Worm (Caenorhabditis elegans) whole organism, L1 larva: ENCODE measurements around the gene odr-7.

Experiments used
- aha-1 ChIP-seq: fragments of 150-350 bp; optimal IDR thresholded peaks from 2 replicates; lab custom pipeline; 2014; ENCODE audit warnings: missing biosample characterization, missing genetic modification characterization
- ceh-63 ChIP-seq: fragments of 200-800 bp; sonication (Bioruptor generic); optimal IDR thresholded peaks from 2 replicates; lab custom pipeline; 2018; ENCODE audit warnings: mild to moderate bottlenecking, missing genetic modification characterization, missing compliant biosample characterization
- ceh-8 ChIP-seq: fragments of 200-800 bp; sonication (Bioruptor generic); optimal IDR thresholded peaks from 2 replicates; lab custom pipeline; 2018; ENCODE audit warnings: mild to moderate bottlenecking, missing genetic modification characterization, moderate library complexity, missing compliant biosample characterization
- ceh-82 ChIP-seq, 3 experiments: fragments of 150-350 bp in 1 of 3; sonication (generic microtip) in 2 of 3; optimal IDR thresholded peaks; 2 replicates each; lab custom pipeline; 2014 to 2017; ENCODE audit warnings: missing biosample characterization in 3 of 3, missing genetic modification characterization in 3 of 3
- ces-1 ChIP-seq: fragments of 150-350 bp; optimal IDR thresholded peaks from 2 replicates; lab custom pipeline; 2014; ENCODE audit warnings: missing biosample characterization, missing genetic modification reagents, missing genetic modification characterization
- dsc-1 ChIP-seq: sonication (generic microtip); optimal IDR thresholded peaks from 2 replicates; lab custom pipeline; 2016; ENCODE audit warnings: mild to moderate bottlenecking, missing genetic modification characterization, missing compliant biosample characterization
- efl-1 ChIP-seq, 4 experiments: fragments of 150-350 bp; optimal IDR thresholded peaks in 3 of 4; peaks in 1 of 4; 1 replicate in 1 of 4; 2 replicates in 3 of 4; lab custom pipeline; 2014; ENCODE audit warnings: missing biosample characterization in 2 of 4, missing genetic modification characterization in 2 of 4, missing genetic modification reagents in 2 of 4
- efl-3 ChIP-seq: fragments of 200-800 bp; sonication (Bioruptor generic); optimal IDR thresholded peaks from 2 replicates; lab custom pipeline; 2018; ENCODE audit warnings: mild to moderate bottlenecking, missing genetic modification characterization, missing compliant biosample characterization
- egl-13 ChIP-seq: sonication (generic microtip); optimal IDR thresholded peaks from 2 replicates; lab custom pipeline; 2016; ENCODE audit warnings: missing genotype, missing genetic modification reagents, missing genetic modification characterization, missing compliant biosample characterization
- elt-2 ChIP-seq: sonication (generic microtip); optimal IDR thresholded peaks from 2 replicates; lab custom pipeline; 2016; ENCODE audit warnings: missing genetic modification characterization, mild to moderate bottlenecking, inconsistent platforms, missing compliant biosample characterization, missing genetic modification reagents
- elt-3 ChIP-seq, 6 experiments: fragments of 150-350 bp in 1 of 6; sonication (generic microtip); optimal IDR thresholded peaks; 2 replicates each; lab custom pipeline; 2017 to 2018; ENCODE audit warnings: missing biosample characterization in 6 of 6, missing genetic modification characterization in 6 of 6, inconsistent platforms in 1 of 6
- ets-5 ChIP-seq: fragments of 200-800 bp; sonication (Bioruptor generic); IDR thresholded peaks from 2 replicates; pipeline ENCODE4 v1.3.6; 2022; ENCODE audit warnings: missing genetic modification characterization, missing compliant biosample characterization
- fkh-4 ChIP-seq: sonication (generic microtip); optimal IDR thresholded peaks from 2 replicates; lab custom pipeline; 2016; ENCODE audit warnings: missing compliant biosample characterization, missing genetic modification characterization, borderline replicate concordance
- fos-1 ChIP-seq: fragments of 150-350 bp; optimal IDR thresholded peaks from 2 replicates; lab custom pipeline; 2014; ENCODE audit warnings: missing biosample characterization, missing genetic modification characterization
- grh-1 ChIP-seq: fragments of 200-800 bp; sonication (Bioruptor generic); IDR thresholded peaks from 2 replicates; pipeline ENCODE4 v1.3.6; 2022; ENCODE audit warnings: missing genetic modification reagents, missing genetic modification characterization, missing compliant biosample characterization
- hlh-4 ChIP-seq: sonication (generic microtip); optimal IDR thresholded peaks from 2 replicates; lab custom pipeline; 2016; ENCODE audit warnings: mild to moderate bottlenecking, missing genetic modification characterization, missing compliant biosample characterization
- hpl-2 ChIP-seq: fragments of 150-350 bp; optimal IDR thresholded peaks from 2 replicates; lab custom pipeline; 2014; ENCODE audit warnings: missing biosample characterization, missing genetic modification reagents, missing genetic modification characterization
- irx-1 ChIP-seq: sonication (generic microtip); optimal IDR thresholded peaks from 2 replicates; lab custom pipeline; 2016; ENCODE audit warnings: missing genetic modification characterization, missing compliant biosample characterization
- isw-1 ChIP-seq: fragments of 200-800 bp; sonication (Bioruptor generic); IDR thresholded peaks from 2 replicates; pipeline ENCODE4 v1.3.6; 2022; ENCODE audit warnings: missing genetic modification characterization, missing compliant biosample characterization
- jun-1 ChIP-seq: fragments of 150-350 bp; optimal IDR thresholded peaks from 2 replicates; lab custom pipeline; 2014; ENCODE audit warnings: missing biosample characterization, missing genetic modification reagents, missing genetic modification characterization
- lin-13 ChIP-seq: fragments of 150-350 bp; optimal IDR thresholded peaks from 2 replicates; lab custom pipeline; 2014; ENCODE audit warnings: missing biosample characterization, missing genetic modification reagents, missing genetic modification characterization
- lin-14 ChIP-seq: fragments of 200-800 bp; sonication (Bioruptor generic); optimal IDR thresholded peaks from 2 replicates; lab custom pipeline; 2018; ENCODE audit warnings: mild to moderate bottlenecking, missing genetic modification characterization, moderate library complexity, missing compliant biosample characterization
- lin-15B ChIP-seq: fragments of 150-350 bp; sonication (generic microtip); optimal IDR thresholded peaks from 3 replicates; lab custom pipeline; 2014; ENCODE audit warnings: missing biosample characterization, missing genetic modification characterization
- mab-9 ChIP-seq: fragments of 200-800 bp; sonication (Bioruptor generic); IDR thresholded peaks from 2 replicates; pipeline ENCODE4 v1.3.6; 2022; ENCODE audit warnings: missing genetic modification reagents, missing genetic modification characterization, missing compliant biosample characterization
- mef-2 ChIP-seq: fragments of 150-350 bp; optimal IDR thresholded peaks from 2 replicates; lab custom pipeline; 2014; ENCODE audit warnings: missing biosample characterization, missing genetic modification characterization
- nhr-11 ChIP-seq: fragments of 150-350 bp; optimal IDR thresholded peaks from 2 replicates; lab custom pipeline; 2014; ENCODE audit warnings: missing biosample characterization, missing genetic modification characterization
- nhr-12 ChIP-seq: sonication (generic microtip); optimal IDR thresholded peaks from 2 replicates; lab custom pipeline; 2017; ENCODE audit warnings: missing biosample characterization, missing genetic modification characterization
- nhr-20 ChIP-seq: sonication (generic microtip); optimal IDR thresholded peaks from 2 replicates; lab custom pipeline; 2016; ENCODE audit warnings: mild to moderate bottlenecking, missing genetic modification characterization, missing compliant biosample characterization
- nhr-237 ChIP-seq: fragments of 150-350 bp; optimal IDR thresholded peaks from 2 replicates; lab custom pipeline; 2014; ENCODE audit warnings: missing biosample characterization, missing genetic modification characterization
- nhr-28 ChIP-seq: fragments of 150-350 bp; optimal IDR thresholded peaks from 2 replicates; lab custom pipeline; 2014; ENCODE audit warnings: missing biosample characterization, missing genetic modification characterization
- nhr-47 ChIP-seq: sonication (generic microtip); optimal IDR thresholded peaks from 2 replicates; lab custom pipeline; 2016; ENCODE audit warnings: mild to moderate bottlenecking, missing genetic modification characterization, moderate library complexity, missing compliant biosample characterization
- nhr-71 ChIP-seq: sonication (generic microtip); optimal IDR thresholded peaks from 2 replicates; lab custom pipeline; 2016; ENCODE audit warnings: mild to moderate bottlenecking, missing genetic modification characterization, moderate library complexity, missing compliant biosample characterization
- nhr-77 ChIP-seq: fragments of 150-350 bp; optimal IDR thresholded peaks from 2 replicates; lab custom pipeline; 2014; ENCODE audit warnings: missing biosample characterization, missing genetic modification characterization
- nhr-84 ChIP-seq: sonication (generic microtip); optimal IDR thresholded peaks from 2 replicates; lab custom pipeline; 2017; ENCODE audit warnings: missing biosample characterization, missing genetic modification characterization
- nhr-85 ChIP-seq: sonication (generic microtip); peaks from one replicate; lab custom pipeline; 2016; ENCODE audit warnings: missing genetic modification characterization, inconsistent platforms, missing compliant biosample characterization
- nhr-90 ChIP-seq: sonication (generic microtip); optimal IDR thresholded peaks from 2 replicates; lab custom pipeline; 2016; ENCODE audit warnings: mild to moderate bottlenecking, missing genetic modification characterization, missing compliant biosample characterization; ENCODE audit not compliant: poor library complexity
- pax-3 ChIP-seq: fragments of 200-800 bp; sonication (Bioruptor generic); optimal IDR thresholded peaks from 2 replicates; lab custom pipeline; 2018; ENCODE audit warnings: mild to moderate bottlenecking, missing genetic modification characterization, moderate library complexity, missing compliant biosample characterization
- pqm-1 ChIP-seq: sonication (generic microtip); optimal IDR thresholded peaks from 3 replicates; lab custom pipeline; 2017; ENCODE audit warnings: missing biosample characterization, missing genetic modification characterization
- rnt-1 ChIP-seq: sonication (generic microtip); optimal IDR thresholded peaks from 2 replicates; lab custom pipeline; 2016; ENCODE audit warnings: mild to moderate bottlenecking, missing genetic modification characterization, moderate library complexity, missing compliant biosample characterization
- snpc-4 ChIP-seq: fragments of 150-350 bp; optimal IDR thresholded peaks from 2 replicates; lab custom pipeline; 2014; ENCODE audit warnings: missing biosample characterization, missing genetic modification characterization
- snu-23 ChIP-seq: sonication (generic microtip); optimal IDR thresholded peaks from 2 replicates; lab custom pipeline; 2016; ENCODE audit warnings: missing genetic modification characterization, missing compliant biosample characterization
- swsn-7 ChIP-seq: sonication (generic microtip); optimal IDR thresholded peaks from 2 replicates; lab custom pipeline; 2016; ENCODE audit warnings: missing genetic modification characterization, missing compliant biosample characterization
- tbx-2 ChIP-seq: sonication (generic microtip); optimal IDR thresholded peaks from 2 replicates; lab custom pipeline; 2016; ENCODE audit warnings: missing genetic modification characterization, missing compliant biosample characterization
- tlp-1 ChIP-seq: fragments of 150-350 bp; optimal IDR thresholded peaks from 2 replicates; lab custom pipeline; 2014; ENCODE audit warnings: missing biosample characterization, missing genetic modification characterization
- unc-62 ChIP-seq: fragments of 150-350 bp; optimal IDR thresholded peaks from 2 replicates; lab custom pipeline; 2014; ENCODE audit warnings: missing biosample characterization, missing genetic modification reagents, missing genetic modification characterization
- vab-15 ChIP-seq: sonication (generic microtip); optimal IDR thresholded peaks from 2 replicates; lab custom pipeline; 2017; ENCODE audit warnings: missing genotype, mild to moderate bottlenecking, missing genetic modification characterization, missing compliant biosample characterization
- xbp-1 ChIP-seq: sonication (generic microtip); optimal IDR thresholded peaks from 2 replicates; lab custom pipeline; 2016; ENCODE audit warnings: missing genetic modification characterization, missing compliant biosample characterization
- zag-1 ChIP-seq: fragments of 150-350 bp; optimal IDR thresholded peaks from 2 replicates; lab custom pipeline; 2014; ENCODE audit warnings: missing biosample characterization, missing genetic modification characterization
- zip-4 ChIP-seq: fragments of 200-800 bp; sonication (Bioruptor generic); optimal IDR thresholded peaks from 2 replicates; lab custom pipeline; 2018; ENCODE audit warnings: mild to moderate bottlenecking, missing genetic modification characterization, moderate library complexity, missing compliant biosample characterization
- ztf-4 ChIP-seq: fragments of 150-350 bp; optimal IDR thresholded peaks from 2 replicates; lab custom pipeline; 2014; ENCODE audit warnings: missing biosample characterization, missing genetic modification characterization

The odr-7 gene

DNA sequence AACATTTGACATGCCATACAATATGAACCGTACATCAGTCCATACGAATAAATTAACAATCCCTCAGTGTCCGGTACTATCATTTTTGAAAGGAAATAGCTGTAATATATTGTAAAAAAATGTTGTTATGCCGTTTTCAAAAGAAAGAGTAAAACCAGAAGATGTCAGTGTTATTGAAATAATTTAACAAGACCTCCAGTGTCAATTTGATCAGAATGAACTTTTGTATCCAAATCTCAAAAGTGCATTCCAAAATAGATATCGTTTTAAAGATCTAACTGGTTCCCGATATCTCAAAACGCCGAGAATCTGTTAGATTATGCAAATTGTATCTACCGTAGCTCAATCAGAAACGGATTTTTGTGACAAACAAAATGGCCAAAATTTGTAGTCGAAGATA is at the start of gene odr-7:
odr-7 (minus strand) TSS at position 101 of the 400 bp plus-strand sequence.
- TF ChIP-seq lin-15B (no peak), mab-9 (GFP tag; lab: Robert Waterston, UW) (no peak), nhr-11 (tag; lab: Kevin White, UChicago) (no peak)

DNA sequence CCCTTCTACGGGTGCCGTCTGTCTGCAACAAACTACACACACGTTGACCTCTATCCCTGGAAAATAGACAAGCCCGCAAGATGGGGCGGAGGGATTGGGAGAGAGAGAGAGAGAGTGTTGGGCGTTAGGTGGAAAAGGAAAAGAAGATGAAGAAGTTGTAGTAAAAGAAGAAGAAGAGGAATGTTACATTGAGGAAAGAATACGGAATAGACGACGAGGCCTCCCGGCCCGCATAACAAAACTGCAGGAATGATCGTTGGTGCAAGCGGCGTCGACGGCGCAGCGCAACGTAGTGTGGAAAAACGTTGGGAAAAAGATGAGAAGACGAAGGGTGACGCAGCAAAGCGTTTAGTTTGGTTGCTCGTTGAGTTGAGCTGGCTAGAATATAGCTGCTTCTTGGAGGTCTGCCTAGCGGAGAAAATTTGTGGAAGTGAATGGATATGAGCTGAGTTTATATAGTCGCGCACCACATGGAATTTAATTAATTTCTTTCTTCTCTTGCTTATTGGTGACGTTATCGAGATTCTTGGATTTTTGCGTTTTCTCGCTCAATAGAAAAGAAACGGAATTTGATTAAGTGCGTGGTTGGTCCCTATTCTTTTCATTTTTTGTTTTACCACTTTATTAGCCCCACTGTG is 48.8 kb upstream of the odr-7 start:
- TF ChIP-seq pqm-1 (tag; lab: Kevin White, UChicago), result no peak
- TF ChIP-seq ceh-63 (GFP tag; lab: Kevin White, UChicago), result no peak
- TF ChIP-seq dsc-1 (tag; lab: Kevin White, UChicago), result peak; percentile 87
- TF ChIP-seq ztf-4 (tag; lab: Kevin White, UChicago), result peak; percentile 78
- peak; percentile 72 for TF ChIP-seq rnt-1 (tag; lab: Kevin White, UChicago)
- TF ChIP-seq egl-13 (tag; lab: Kevin White, UChicago), result peak; percentile 48
- 0 out of 2 replicates have a peak, but pooled peaks have one; percentile 5 for TF ChIP-seq grh-1
- no peak for TF ChIP-seq elt-2 (tag; lab: Kevin White, UChicago)
- peak; percentile 90 for TF ChIP-seq nhr-71 (tag; lab: Kevin White, UChicago)
- TF ChIP-seq ets-5 (GFP tag; lab: Robert Waterston, UW), result no peak
- peak; percentile 62 for TF ChIP-seq xbp-1 (tag; lab: Kevin White, UChicago)
- TF ChIP-seq nhr-28 (tag; lab: Kevin White, UChicago), result no peak
- no peak for TF ChIP-seq pax-3 (tag; lab: Kevin White, UChicago)
- no peak for TF ChIP-seq nhr-237 (tag; lab: Kevin White, UChicago)
- TF ChIP-seq nhr-90 (tag; lab: Kevin White, UChicago), result peak; percentile 39
- no peak for TF ChIP-seq nhr-12
- TF ChIP-seq zip-4 (GFP tag; lab: Kevin White, UChicago), result no peak
- TF ChIP-seq snpc-4 (tag; lab: Kevin White, UChicago), result peak; percentile 25
- no peak for TF ChIP-seq fkh-4 (tag; lab: Kevin White, UChicago)
- peak; percentile 52 for TF ChIP-seq irx-1
- no peak for TF ChIP-seq aha-1 (tag; lab: Kevin White, UChicago)
- TF ChIP-seq nhr-85, result peak; percentile 88
- TF ChIP-seq tbx-2 (tag; lab: Kevin White, UChicago), result peak; percentile 85
- TF ChIP-seq isw-1 (GFP tag; lab: Robert Waterston, UW), result no peak
- no peak for TF ChIP-seq hlh-4 (tag; lab: Kevin White, UChicago)
- no peak for TF ChIP-seq tlp-1 (tag; lab: Kevin White, UChicago)
- TF ChIP-seq snu-23 (GFP tag; lab: Kevin White, UChicago), result peak; percentile 88
- peak; percentile 75 for TF ChIP-seq nhr-47 (tag; lab: Kevin White, UChicago)
- peak; percentile 35 for TF ChIP-seq ceh-8 (GFP tag; lab: Kevin White, UChicago)
- TF ChIP-seq nhr-20 (tag; lab: Kevin White, UChicago), result peak; percentile 89
- no peak for TF ChIP-seq nhr-77 (tag; lab: Kevin White, UChicago)
- peak in 3 of 6 experiments; percentile 3 to 46 (median 42) for TF ChIP-seq elt-3 (tag; optimal IDR thresholded peaks at IDR 0.05; lab: Kevin White, UChicago)
- TF ChIP-seq fos-1 (tag; lab: Kevin White, UChicago), result peak; percentile 60
- no peak for TF ChIP-seq vab-15 (tag; lab: Kevin White, UChicago)
- no peak for TF ChIP-seq nhr-84
- no peak for TF ChIP-seq jun-1
- TF ChIP-seq mef-2 (tag; lab: Kevin White, UChicago), result peak; percentile 14
- no peak for TF ChIP-seq lin-15B
- TF ChIP-seq lin-13 (GFP tag; lab: Kevin White, UChicago), result no peak
- TF ChIP-seq swsn-7 (tag; lab: Kevin White, UChicago), result peak; percentile 74
- TF ChIP-seq efl-3 (GFP tag; lab: Kevin White, UChicago), result no peak
- TF ChIP-seq hpl-2 (GFP tag; lab: Kevin White, UChicago), result no peak
- TF ChIP-seq ceh-82 (tag; optimal IDR thresholded peaks at IDR 0.05; lab: Kevin White, UChicago), result peak; percentile 23 to 71 (median 57)
- TF ChIP-seq unc-62 (GFP tag; lab: Kevin White, UChicago), result no peak
- peak; percentile 12 to 27 for TF ChIP-seq efl-1 (optimal IDR thresholded peaks at IDR 0.05; lab: Kevin White, UChicago)
- peak in 1 of 2 experiments; percentile 58 for TF ChIP-seq efl-1 (GFP tag; optimal IDR thresholded peaks at IDR 0.05 in 1 of 2; lab: Kevin White, UChicago)
- TF ChIP-seq ces-1 (GFP tag; lab: Kevin White, UChicago), result no peak
- TF ChIP-seq zag-1 (tag; lab: Kevin White, UChicago), result peak; percentile 43
- TF ChIP-seq lin-14 (GFP tag; lab: Kevin White, UChicago), result peak; percentile 92
